Worm (Caenorhabditis elegans): ENCODE data around the gene F58H1.3.

The F58H1.3 gene

DNA sequence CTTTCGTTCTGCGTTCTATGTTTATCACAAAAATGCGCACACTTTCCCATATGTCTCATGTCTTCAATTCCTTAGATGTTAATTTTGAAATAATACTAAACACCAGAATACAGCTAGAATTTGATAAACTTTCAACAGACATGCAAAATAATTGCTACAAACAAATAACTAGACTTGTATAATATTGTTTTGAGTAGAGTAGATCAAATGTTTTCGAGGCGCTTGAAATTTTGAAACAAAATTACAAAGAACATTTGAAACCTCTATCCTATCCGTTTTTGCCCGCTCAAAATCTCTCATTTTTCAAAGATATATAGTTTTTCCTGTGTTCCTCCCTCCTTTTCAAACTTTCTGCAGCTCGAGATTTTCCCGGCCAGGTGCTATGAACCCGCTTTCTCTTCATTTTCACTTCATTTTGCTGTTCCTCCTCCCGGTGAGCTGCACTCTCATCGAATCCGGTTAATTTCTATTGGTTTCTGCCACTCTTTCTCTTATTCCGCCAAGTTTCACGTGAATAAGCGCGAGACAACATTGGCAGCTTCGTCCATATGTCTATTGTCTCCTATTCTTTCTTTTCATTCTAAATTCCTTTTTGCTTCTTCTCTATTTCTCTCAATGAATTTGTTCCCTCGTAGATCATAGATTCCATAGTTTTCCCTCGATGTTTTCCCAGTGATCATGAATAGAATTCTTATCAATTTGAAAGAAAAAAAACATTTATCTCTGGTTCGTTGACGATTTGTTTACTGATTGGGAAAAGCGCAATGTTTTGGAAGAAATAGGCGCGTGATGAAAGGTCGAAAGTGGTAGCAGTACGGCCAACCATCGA lies 11.9 kb upstream of the F58H1.3 start (continued):
- TF ChIP-seq snpc-4 (GFP tag; optimal IDR thresholded peaks at IDR 0.05), result no peak
- TF ChIP-seq snpc-4 (tag; optimal IDR thresholded peaks at IDR 0.05), result no peak
- peak; percentile 3 for TF ChIP-seq atf-7 (tag; optimal IDR thresholded peaks at IDR 0.05)

DNA sequence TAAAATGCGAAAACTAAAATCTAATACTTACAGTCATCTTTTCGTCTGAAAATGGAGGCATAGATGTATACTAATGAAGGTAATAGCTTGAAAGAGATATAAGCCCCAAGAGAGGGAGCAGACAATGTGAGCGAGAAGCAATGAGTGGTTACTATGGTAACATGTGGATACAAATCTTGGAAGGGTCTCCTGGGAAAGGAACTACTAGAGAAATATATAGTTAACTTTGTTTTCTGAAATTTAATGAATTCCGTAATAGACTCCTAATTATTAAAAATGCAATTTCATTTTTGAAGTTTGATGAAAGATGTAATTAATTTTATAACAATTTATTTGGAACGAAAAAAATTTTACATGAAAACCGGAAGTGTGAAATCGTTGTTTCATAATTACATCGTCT lies 6.4 kb upstream of the F58H1.3 start, which contains the start of gene osm-6:
TSS of gene osm-6 (minus strand) at position 101 of the 400 bp plus-strand sequence.
- TF ChIP-seq B0261.1 (tag; optimal IDR thresholded peaks at IDR 0.05) (no peak), sptf-2 (GFP tag; optimal IDR thresholded peaks at IDR 0.05) (no peak), lin-40 (tag; optimal IDR thresholded peaks at IDR 0.05) (no peak), sdz-38 (tag; optimal IDR thresholded peaks at IDR 0.05) (no peak), nhr-80 (tag; optimal IDR thresholded peaks at IDR 0.05) (no peak), F39B2.1 (GFP tag; IDR thresholded peaks at IDR 0.05) (no peak), rec-8 (tag; optimal IDR thresholded peaks at IDR 0.05) (no peak), nhr-120 (GFP tag; IDR thresholded peaks at IDR 0.05) (no peak), ekl-4 (GFP tag; IDR thresholded peaks at IDR 0.05) (no peak), dox-1 (GFP tag; IDR thresholded peaks at IDR 0.05) (no peak), F22D6.2 (tag; optimal IDR thresholded peaks at IDR 0.05) (no peak), ets-4 (GFP tag; optimal IDR thresholded peaks at IDR 0.05) (no peak), attf-5 (GFP tag; optimal IDR thresholded peaks at IDR 0.05) (no peak), ceh-79 (tag; optimal IDR thresholded peaks at IDR 0.05) (no peak), hrde-1 (tag; optimal IDR thresholded peaks at IDR 0.05; ENCODE audit: borderline replicate concordance) (no peak), C17E4.6 (GFP tag; IDR thresholded peaks at IDR 0.05) (no peak), F23B12.7 (tag; optimal IDR thresholded peaks at IDR 0.05; ENCODE audit: insufficient read depth) (no peak), lin-54 (GFP tag; optimal IDR thresholded peaks at IDR 0.05) (no peak), ccch-3 (GFP tag; optimal IDR thresholded peaks at IDR 0.05) (no peak)

DNA sequence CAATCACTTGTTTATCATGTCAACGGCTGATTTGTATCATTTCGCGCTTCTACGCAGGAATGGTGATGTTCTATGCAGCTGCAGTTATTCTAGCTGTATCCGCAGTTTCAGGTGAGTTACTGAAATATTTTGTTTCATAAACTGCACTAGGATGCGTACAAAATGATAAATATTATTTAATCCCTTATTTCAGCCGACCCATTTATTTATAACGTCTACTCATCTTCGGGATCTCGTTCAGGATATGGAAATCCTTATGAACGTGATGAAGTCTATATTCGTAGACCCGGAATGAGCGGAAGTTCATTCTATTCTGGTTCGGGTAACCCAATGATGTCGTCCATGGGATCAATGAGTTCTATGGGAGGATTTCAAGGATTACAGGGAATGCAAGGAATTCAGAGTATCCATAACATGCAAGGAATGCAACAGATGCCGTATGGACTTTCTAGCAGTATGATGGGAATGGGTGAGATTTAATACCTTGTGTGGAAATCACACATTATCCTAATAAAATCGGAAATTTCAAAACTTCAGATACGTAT lies 4.7 kb upstream of the F58H1.3 start, which contains the start of gene F58H1.2:
TSS of gene F58H1.2 (plus strand) at position 51 of the 545 bp plus-strand sequence.
- TF ChIP-seq hsf-1 (GFP tag; IDR thresholded peaks at IDR 0.05) (no peak), ztf-6 (GFP tag; IDR thresholded peaks at IDR 0.05) (no peak), rpc-1 (optimal IDR thresholded peaks at IDR 0.05) (no peak), rpc-1 (tag; optimal IDR thresholded peaks at IDR 0.05) (no peak), rcor-1 (GFP tag; IDR thresholded peaks at IDR 0.05) (no peak), ccch-3 (GFP tag; optimal IDR thresholded peaks at IDR 0.05) (no peak), lsy-27 (tag; optimal IDR thresholded peaks at IDR 0.05; ENCODE audit: borderline replicate concordance, insufficient read depth) (no peak), rec-8 (tag; optimal IDR thresholded peaks at IDR 0.05) (no peak), repo-1 (tag; optimal IDR thresholded peaks at IDR 0.05) (no peak), attf-5 (GFP tag; optimal IDR thresholded peaks at IDR 0.05) (no peak), athp-1 (tag; optimal IDR thresholded peaks at IDR 0.05) (no peak), Y67H2A.10 (GFP tag; conservative IDR thresholded peaks at IDR 0.05) (no peak), snpc-1.1 (tag; optimal IDR thresholded peaks at IDR 0.05; ENCODE audit: insufficient read depth) (no peak), unc-62 (GFP tag; optimal IDR thresholded peaks at IDR 0.05) (no peak), ceh-40 (GFP tag; IDR thresholded peaks at IDR 0.05) (no peak), Y79H2A.3 (GFP tag; conservative IDR thresholded peaks at IDR 0.05) (no peak), atf-7 (tag; optimal IDR thresholded peaks at IDR 0.05) (no peak), tbx-9 (tag; optimal IDR thresholded peaks at IDR 0.05; ENCODE audit: borderline replicate concordance) (no peak), lag-1 (GFP tag; IDR thresholded peaks at IDR 0.05) (no peak), nhr-90 (tag; optimal IDR thresholded peaks at IDR 0.05) (no peak), D2030.7 (GFP tag; IDR thresholded peaks at IDR 0.05) (no peak)
